Fruit fly (Drosophila melanogaster): ENCODE measurements around the gene form3.

The form3 gene

dm6 chr3L:7133699-7134655, 39.4 kb downstream of the form3 start, which contains the start of gene melt:
Gene melt (plus strand): TSS chr3L:7134516.
- no peak for TF ChIP-seq cnc (optimal IDR thresholded peaks at IDR 0.05)
- peak; percentile 73 for TF ChIP-seq CG7045 (GFP tag; optimal IDR thresholded peaks at IDR 0.05)
- peak; percentile 7 for TF ChIP-seq Clk (GFP tag; optimal IDR thresholded peaks at IDR 0.05)
- peak; percentile 77 for TF ChIP-seq Hr96 (GFP tag; optimal IDR thresholded peaks at IDR 0.05)
- peak; percentile 66 for TF ChIP-seq CG7101 (tag; optimal IDR thresholded peaks at IDR 0.05)
- TF ChIP-seq Mnt (GFP tag; optimal IDR thresholded peaks at IDR 0.05) = peak; percentile 42
- TF ChIP-seq CG33017 (tag; optimal IDR thresholded peaks at IDR 0.05) = peak; percentile 55
- TF ChIP-seq CG11617 (GFP tag; optimal IDR thresholded peaks at IDR 0.05) = peak; percentile 72
- TF ChIP-seq bab1 (GFP tag; optimal IDR thresholded peaks at IDR 0.05) = peak; percentile 84
- peak; percentile 64 for TF ChIP-seq CG12768 (GFP tag; optimal IDR thresholded peaks at IDR 0.05)
- TF ChIP-seq ovo (GFP tag; optimal IDR thresholded peaks at IDR 0.05) = peak; percentile 0
- TF ChIP-seq pad (GFP tag; optimal IDR thresholded peaks at IDR 0.05) = peak; percentile 62
- peak; percentile 94 for TF ChIP-seq kay (GFP tag; ENCODE audit: borderline replicate concordance)
- peak; percentile 51 for TF ChIP-seq CG14711 (tag; optimal IDR thresholded peaks at IDR 0.05)
- peak; percentile 64 for TF ChIP-seq Crg-1 (GFP tag; optimal IDR thresholded peaks at IDR 0.05)
- peak; percentile 43 for TF ChIP-seq cic (GFP tag; optimal IDR thresholded peaks at IDR 0.05)
- TF ChIP-seq toe (GFP tag; optimal IDR thresholded peaks at IDR 0.05) = peak; percentile 61
- peak; percentile 50 for TF ChIP-seq CG1620 (GFP tag; optimal IDR thresholded peaks at IDR 0.05)
- TF ChIP-seq tj (GFP tag; optimal IDR thresholded peaks at IDR 0.05) = no peak
- peak; percentile 66 for TF ChIP-seq CG5204 (GFP tag; optimal IDR thresholded peaks at IDR 0.05)

dm6 chr3L:7134818-7135217, 40.2 kb downstream of the form3 start:
- TF ChIP-seq Clk (GFP tag; optimal IDR thresholded peaks at IDR 0.05) = no peak
- TF ChIP-seq toe (GFP tag; optimal IDR thresholded peaks at IDR 0.05) = no peak
- TF ChIP-seq CG7101 (tag; optimal IDR thresholded peaks at IDR 0.05) = no peak
- peak; percentile 85 for TF ChIP-seq tj (GFP tag; optimal IDR thresholded peaks at IDR 0.05)
- TF ChIP-seq kay (GFP tag; ENCODE audit: borderline replicate concordance) = peak; percentile 54

dm6 chr3L:7136663-7137062, 42.0 kb downstream of the form3 start:
- no peak for TF ChIP-seq CG33017 (tag; optimal IDR thresholded peaks at IDR 0.05)
- TF ChIP-seq CG11617 (GFP tag; optimal IDR thresholded peaks at IDR 0.05) = no peak
- TF ChIP-seq cnc (optimal IDR thresholded peaks at IDR 0.05) = no peak
- TF ChIP-seq CG1620 (GFP tag; optimal IDR thresholded peaks at IDR 0.05) = no peak
- no peak for TF ChIP-seq CG12768 (GFP tag; optimal IDR thresholded peaks at IDR 0.05)
- no peak for TF ChIP-seq CG7045 (GFP tag; optimal IDR thresholded peaks at IDR 0.05)
- TF ChIP-seq Crg-1 (GFP tag; optimal IDR thresholded peaks at IDR 0.05) = no peak
- TF ChIP-seq ovo (GFP tag; optimal IDR thresholded peaks at IDR 0.05) = no peak
- TF ChIP-seq tj (GFP tag; optimal IDR thresholded peaks at IDR 0.05) = no peak
- TF ChIP-seq CG14711 (tag; optimal IDR thresholded peaks at IDR 0.05) = no peak
- no peak for TF ChIP-seq kay (GFP tag; ENCODE audit: borderline replicate concordance)
- TF ChIP-seq toe (GFP tag; optimal IDR thresholded peaks at IDR 0.05) = no peak
- no peak for TF ChIP-seq Hr96 (GFP tag; optimal IDR thresholded peaks at IDR 0.05)
- no peak for TF ChIP-seq bab1 (GFP tag; optimal IDR thresholded peaks at IDR 0.05)
- no peak for TF ChIP-seq cic (GFP tag; optimal IDR thresholded peaks at IDR 0.05)
- no peak for TF ChIP-seq Mnt (GFP tag; optimal IDR thresholded peaks at IDR 0.05)

dm6 chr3L:7137613-7138189, 43.1 kb downstream of the form3 start:
- no peak for TF ChIP-seq kay (GFP tag; ENCODE audit: borderline replicate concordance)
- no peak for TF ChIP-seq ovo (GFP tag; optimal IDR thresholded peaks at IDR 0.05)
- TF ChIP-seq CG7101 (tag; optimal IDR thresholded peaks at IDR 0.05) = no peak
- no peak for TF ChIP-seq CG1620 (GFP tag; optimal IDR thresholded peaks at IDR 0.05)
- TF ChIP-seq toe (GFP tag; optimal IDR thresholded peaks at IDR 0.05) = no peak
- TF ChIP-seq cic (GFP tag; optimal IDR thresholded peaks at IDR 0.05) = no peak

dm6 chr3L:7143283-7143682, 48.7 kb downstream of the form3 start:
- no peak for TF ChIP-seq CG7045 (GFP tag; optimal IDR thresholded peaks at IDR 0.05)
- TF ChIP-seq cic (GFP tag; optimal IDR thresholded peaks at IDR 0.05) = no peak
- TF ChIP-seq CG7101 (tag; optimal IDR thresholded peaks at IDR 0.05) = no peak
- no peak for TF ChIP-seq CG1620 (GFP tag; optimal IDR thresholded peaks at IDR 0.05)
- no peak for TF ChIP-seq tj (GFP tag; optimal IDR thresholded peaks at IDR 0.05)
- no peak for TF ChIP-seq CG5204 (GFP tag; optimal IDR thresholded peaks at IDR 0.05)
- TF ChIP-seq CG14711 (tag; optimal IDR thresholded peaks at IDR 0.05) = no peak
- no peak for TF ChIP-seq Mnt (GFP tag; optimal IDR thresholded peaks at IDR 0.05)
- no peak for TF ChIP-seq pad (GFP tag; optimal IDR thresholded peaks at IDR 0.05)
- no peak for TF ChIP-seq toe (GFP tag; optimal IDR thresholded peaks at IDR 0.05)
- no peak for TF ChIP-seq kay (GFP tag; ENCODE audit: borderline replicate concordance)
- TF ChIP-seq Crg-1 (GFP tag; optimal IDR thresholded peaks at IDR 0.05) = no peak
- no peak for TF ChIP-seq bab1 (GFP tag; optimal IDR thresholded peaks at IDR 0.05)
- TF ChIP-seq ovo (GFP tag; optimal IDR thresholded peaks at IDR 0.05) = no peak
- TF ChIP-seq CG33017 (tag; optimal IDR thresholded peaks at IDR 0.05) = no peak
- no peak for TF ChIP-seq cnc (optimal IDR thresholded peaks at IDR 0.05)

dm6 chr3L:7147796-7148195, 53.2 kb downstream of the form3 start:
- no peak for TF ChIP-seq kay (GFP tag; ENCODE audit: borderline replicate concordance)
- no peak for TF ChIP-seq tj (GFP tag; optimal IDR thresholded peaks at IDR 0.05)
- TF ChIP-seq cnc (optimal IDR thresholded peaks at IDR 0.05) = no peak
- TF ChIP-seq Mnt (GFP tag; optimal IDR thresholded peaks at IDR 0.05) = no peak
- no peak for TF ChIP-seq CG33017 (tag; optimal IDR thresholded peaks at IDR 0.05)
- TF ChIP-seq CG11617 (GFP tag; optimal IDR thresholded peaks at IDR 0.05) = no peak
- TF ChIP-seq CG1620 (GFP tag; optimal IDR thresholded peaks at IDR 0.05) = no peak
- TF ChIP-seq Clk (GFP tag; optimal IDR thresholded peaks at IDR 0.05) = no peak
- no peak for TF ChIP-seq ovo (GFP tag; optimal IDR thresholded peaks at IDR 0.05)
- TF ChIP-seq pad (GFP tag; optimal IDR thresholded peaks at IDR 0.05) = no peak
- no peak for TF ChIP-seq CG12768 (GFP tag; optimal IDR thresholded peaks at IDR 0.05)
- no peak for TF ChIP-seq Crg-1 (GFP tag; optimal IDR thresholded peaks at IDR 0.05)
- no peak for TF ChIP-seq cic (GFP tag; optimal IDR thresholded peaks at IDR 0.05)
- no peak for TF ChIP-seq toe (GFP tag; optimal IDR thresholded peaks at IDR 0.05)
- TF ChIP-seq CG14711 (tag; optimal IDR thresholded peaks at IDR 0.05) = no peak
- no peak for TF ChIP-seq bab1 (GFP tag; optimal IDR thresholded peaks at IDR 0.05)
- no peak for TF ChIP-seq CG7101 (tag; optimal IDR thresholded peaks at IDR 0.05)
